Fruit fly (Drosophila melanogaster): ENCODE measurements around the gene Mybbp1A.

Gene Mybbp1A

dm6 chrX:588941-589340 lies 40.6 kb upstream of the Mybbp1A start:
- no peak for TF ChIP-seq dmrt93B (GFP tag; optimal IDR thresholded peaks at IDR 0.05)
- no peak for TF ChIP-seq Dfd (GFP tag; optimal IDR thresholded peaks at IDR 0.05)
- no peak for TF ChIP-seq Rel (GFP tag; optimal IDR thresholded peaks at IDR 0.05)
- TF ChIP-seq Rel (tag; optimal IDR thresholded peaks at IDR 0.05): no peak
- no peak for TF ChIP-seq sage (GFP tag; optimal IDR thresholded peaks at IDR 0.05)
- no peak for TF ChIP-seq br (GFP tag; optimal IDR thresholded peaks at IDR 0.05)
- no peak for TF ChIP-seq Hr83 (GFP tag; optimal IDR thresholded peaks at IDR 0.05; ENCODE audit: poor library complexity, severe bottlenecking)
- TF ChIP-seq sv (GFP tag; optimal IDR thresholded peaks at IDR 0.05): no peak
- TF ChIP-seq Vsx2 (GFP tag; optimal IDR thresholded peaks at IDR 0.05; ENCODE audit: partially characterized antibody): no peak
- TF ChIP-seq CG32264 (GFP tag; optimal IDR thresholded peaks at IDR 0.05): no peak
- TF ChIP-seq Myc (optimal IDR thresholded peaks at IDR 0.05): no peak
- TF ChIP-seq CrebA (GFP tag; optimal IDR thresholded peaks at IDR 0.05; ENCODE audit: borderline replicate concordance): no peak
- TF ChIP-seq Mio (GFP tag; optimal IDR thresholded peaks at IDR 0.05): no peak
- TF ChIP-seq pan (optimal IDR thresholded peaks at IDR 0.05): no peak
- TF ChIP-seq Jra (GFP tag; optimal IDR thresholded peaks at IDR 0.05): no peak
- TF ChIP-seq HLH106 (tag; optimal IDR thresholded peaks at IDR 0.05): no peak
- TF ChIP-seq foxo (GFP tag; optimal IDR thresholded peaks at IDR 0.05): no peak
- TF ChIP-seq fru (GFP tag; optimal IDR thresholded peaks at IDR 0.05): no peak
- no peak for TF ChIP-seq woc (GFP tag; optimal IDR thresholded peaks at IDR 0.05)
- no peak for TF ChIP-seq CG9705 (GFP tag; optimal IDR thresholded peaks at IDR 0.05)

- no peak for TF ChIP-seq psq (GFP tag; optimal IDR thresholded peaks at IDR 0.05)
- TF ChIP-seq Vsx2 (GFP tag; optimal IDR thresholded peaks at IDR 0.05; ENCODE audit: partially characterized antibody): peak; percentile 51
These were observed 39.1 kb upstream of the Mybbp1A start for dm6 chrX:590479-590878.

dm6 chrX:592588-593288 lies 36.8 kb upstream of the Mybbp1A start:
- TF ChIP-seq Mio (GFP tag; optimal IDR thresholded peaks at IDR 0.05): no peak
- no peak for TF ChIP-seq GATAd (GFP tag; optimal IDR thresholded peaks at IDR 0.05)
- TF ChIP-seq OdsH (GFP tag; optimal IDR thresholded peaks at IDR 0.05): no peak
- no peak for TF ChIP-seq h (GFP tag; optimal IDR thresholded peaks at IDR 0.05)
- TF ChIP-seq Hnf4 (GFP tag; optimal IDR thresholded peaks at IDR 0.05): no peak

- TF ChIP-seq Jra (GFP tag; optimal IDR thresholded peaks at IDR 0.05) (no peak), sv (GFP tag; optimal IDR thresholded peaks at IDR 0.05) (no peak), Myc (optimal IDR thresholded peaks at IDR 0.05) (no peak), lola (GFP tag; optimal IDR thresholded peaks at IDR 0.05) (no peak), rgr (GFP tag; optimal IDR thresholded peaks at IDR 0.05) (no peak), tai (GFP tag; optimal IDR thresholded peaks at IDR 0.05) (no peak), brk (GFP tag; optimal IDR thresholded peaks at IDR 0.05) (no peak), Hr78 (GFP tag; optimal IDR thresholded peaks at IDR 0.05) (no peak), dsf (GFP tag; optimal IDR thresholded peaks at IDR 0.05; ENCODE audit: borderline replicate concordance) (no peak), Rel (GFP tag; optimal IDR thresholded peaks at IDR 0.05) (no peak), Rel (tag; optimal IDR thresholded peaks at IDR 0.05) (no peak), OdsH (GFP tag; optimal IDR thresholded peaks at IDR 0.05) (no peak), Vsx2 (GFP tag; optimal IDR thresholded peaks at IDR 0.05; ENCODE audit: partially characterized antibody) (no peak)
These were observed 32.5 kb upstream of the Mybbp1A start for dm6 chrX:597057-597456.

dm6 chrX:598322-599057 lies 31.1 kb upstream of the Mybbp1A start:
- TF ChIP-seq usp (GFP tag; optimal IDR thresholded peaks at IDR 0.05) (no peak), OdsH (GFP tag; optimal IDR thresholded peaks at IDR 0.05) (no peak), Dif (GFP tag; optimal IDR thresholded peaks at IDR 0.05; ENCODE audit: partially characterized antibody) (no peak), CG32264 (GFP tag; optimal IDR thresholded peaks at IDR 0.05) (no peak), rgr (GFP tag; optimal IDR thresholded peaks at IDR 0.05) (peak; percentile 12), Myc (optimal IDR thresholded peaks at IDR 0.05) (no peak)

Data from whole organism, wandering third instar larva.